Worm (Caenorhabditis elegans) whole organism, midembryonic: ENCODE measurements around the gene che-12.

Experiments
- T22C8.4 ChIP-seq: fragments of 200-800 bp; sonication (Bioruptor generic); IDR thresholded peaks from 2 replicates; pipeline ENCODE4 v1.3.6; 2022; ENCODE audit warnings: missing genetic modification characterization, missing compliant biosample characterization
- flt-1 ChIP-seq: fragments of 200-800 bp; sonication (Bioruptor generic); IDR thresholded peaks from 2 replicates; pipeline ENCODE4 v1.3.6; 2022; ENCODE audit warnings: missing genetic modification characterization, missing compliant biosample characterization
- klf-2 ChIP-seq: fragments of 200-800 bp; sonication (Bioruptor generic); conservative IDR thresholded peaks from 2 replicates; pipeline ENCODE4 v1.3.6; 2022; ENCODE audit warnings: missing genetic modification reagents, missing genetic modification characterization, missing compliant biosample characterization
- med-1 ChIP-seq: sonication (generic microtip); optimal IDR thresholded peaks from 2 replicates; lab custom pipeline; 2017; ENCODE audit warnings: missing genetic modification characterization, mild to moderate bottlenecking, missing compliant biosample characterization, antibody characterized with exemption, missing genetic modification reagents; ENCODE audit not compliant: insufficient read depth
- tab-1 ChIP-seq: fragments of 200-800 bp; sonication (Bioruptor generic); IDR thresholded peaks from 2 replicates; pipeline ENCODE4 v1.3.6; 2022; ENCODE audit warnings: missing genetic modification characterization, missing compliant biosample characterization

ce11 chrV:10350054-10350453 is 42.9 kb upstream of the che-12 start, which contains the start of gene K07C5.9:
- TF ChIP-seq flt-1 (GFP tag; lab: Robert Waterston, UW) (no peak), med-1 (GFP tag; lab: Kevin White, UChicago) (no peak), T22C8.4 (GFP tag; lab: Robert Waterston, UW) (no peak), klf-2 (GFP tag; lab: Robert Waterston, UW) (no peak), tab-1 (GFP tag; lab: Robert Waterston, UW) (no peak)
